Worm (Caenorhabditis elegans) whole organism, young adult: ENCODE results near the gene cpar-1.
A peak's percentile ranks its signal among the peaks of the same experiment; 100 is the strongest.

Experiments
- B0019.2 ChIP-seq: fragments of 200-800 bp; sonication (Bioruptor generic); conservative IDR thresholded peaks from 2 replicates; pipeline ENCODE4 v1.3.6; 2022; ENCODE audit warnings: missing genetic modification reagents, missing genetic modification characterization, missing compliant biosample characterization
- C06A6.2 ChIP-seq: fragments of 200-800 bp; sonication (Bioruptor generic); conservative IDR thresholded peaks from 2 replicates; pipeline ENCODE4 v1.3.6; 2022; ENCODE audit warnings: missing genetic modification characterization, missing compliant biosample characterization
- D2030.7 ChIP-seq: fragments of 200-800 bp; sonication (Bioruptor generic); IDR thresholded peaks from 2 replicates; pipeline ENCODE4 v1.3.6; 2022; ENCODE audit warnings: missing genetic modification reagents, missing genetic modification characterization, missing compliant biosample characterization
- F10E7.11 ChIP-seq: sonication (generic microtip); optimal IDR thresholded peaks from 2 replicates; lab custom pipeline; 2017; ENCODE audit warnings: mild to moderate bottlenecking, missing genetic modification characterization, moderate library complexity, missing compliant biosample characterization
- F22D6.2 ChIP-seq: sonication (generic microtip); optimal IDR thresholded peaks from 2 replicates; lab custom pipeline; 2016; ENCODE audit warnings: mild to moderate bottlenecking, missing genetic modification characterization, missing compliant biosample characterization
- F49E8.2 ChIP-seq: sonication (generic microtip); optimal IDR thresholded peaks from 3 replicates; lab custom pipeline; 2017; ENCODE audit warnings: missing genetic modification characterization, mild to moderate bottlenecking, missing compliant biosample characterization, antibody characterized with exemption, moderate library complexity; ENCODE audit not compliant: insufficient read depth
- F52B5.7 ChIP-seq: sonication (generic microtip); optimal IDR thresholded peaks from 2 replicates; lab custom pipeline; 2016; ENCODE audit warnings: mild to moderate bottlenecking, missing genetic modification characterization, missing compliant biosample characterization
- T07F8.4 ChIP-seq: sonication (generic microtip); optimal IDR thresholded peaks from 2 replicates; lab custom pipeline; 2016; ENCODE audit warnings: mild to moderate bottlenecking, missing genetic modification characterization, moderate library complexity, missing compliant biosample characterization
- Y53F4B.3 ChIP-seq: fragments of 200-800 bp; sonication (Bioruptor generic); IDR thresholded peaks from 2 replicates; pipeline ENCODE4 v1.3.6; 2022; ENCODE audit warnings: missing genetic modification reagents, missing genetic modification characterization, missing compliant biosample characterization
- Y53G8AR.9 ChIP-seq: fragments of 200-800 bp; sonication (Bioruptor generic); conservative IDR thresholded peaks from 2 replicates; pipeline ENCODE4 v1.3.6; 2022; ENCODE audit warnings: missing genetic modification reagents, missing genetic modification characterization, missing compliant biosample characterization
- Y56A3A.18 ChIP-seq: fragments of 200-800 bp; sonication (Bioruptor generic); IDR thresholded peaks from 2 replicates; pipeline ENCODE4 v1.3.6; 2022; ENCODE audit warnings: missing genetic modification reagents, missing genetic modification characterization, missing compliant biosample characterization
- akir-1 ChIP-seq: fragments of 200-800 bp; sonication (Bioruptor generic); optimal IDR thresholded peaks from 2 replicates; lab custom pipeline; 2018; ENCODE audit warnings: mild to moderate bottlenecking, missing genetic modification characterization, moderate library complexity, missing compliant biosample characterization
- aptf-2 ChIP-seq: fragments of 200-800 bp; sonication (Bioruptor generic); conservative IDR thresholded peaks from 2 replicates; pipeline ENCODE4 v1.3.6; 2022; ENCODE audit warnings: missing genetic modification reagents, missing genetic modification characterization, missing compliant biosample characterization
- aptf-3 ChIP-seq: fragments of 200-800 bp; sonication (Bioruptor generic); IDR thresholded peaks from 2 replicates; pipeline ENCODE4 v1.3.6; 2022; ENCODE audit warnings: missing genetic modification characterization, missing compliant biosample characterization
- atf-7 ChIP-seq: sonication (generic microtip); optimal IDR thresholded peaks from 2 replicates; lab custom pipeline; 2017; ENCODE audit warnings: mild to moderate bottlenecking, missing genetic modification characterization, missing compliant biosample characterization
- attf-5 ChIP-seq: fragments of 200-800 bp; sonication (Bioruptor generic); optimal IDR thresholded peaks from 2 replicates; lab custom pipeline; 2018; ENCODE audit warnings: mild to moderate bottlenecking, missing genetic modification characterization, missing compliant biosample characterization
- attf-6 ChIP-seq: fragments of 200-800 bp; sonication (Bioruptor generic); IDR thresholded peaks from 2 replicates; pipeline ENCODE4 v1.3.6; 2022; ENCODE audit warnings: missing genetic modification reagents, missing genetic modification characterization, missing compliant biosample characterization
- bed-1 ChIP-seq: fragments of 200-800 bp; sonication (Bioruptor generic); IDR thresholded peaks from 2 replicates; pipeline ENCODE4 v1.3.6; 2022; ENCODE audit warnings: missing genetic modification reagents, missing genetic modification characterization, missing compliant biosample characterization
- cebp-2 ChIP-seq: fragments of 200-800 bp; sonication (Bioruptor generic); IDR thresholded peaks from 2 replicates; pipeline ENCODE4 v1.3.6; 2022; ENCODE audit warnings: missing genetic modification characterization, missing compliant biosample characterization
- ceh-58 ChIP-seq: fragments of 200-800 bp; sonication (Bioruptor generic); IDR thresholded peaks from 2 replicates; pipeline ENCODE4 v1.3.6; 2022; ENCODE audit warnings: missing genetic modification characterization, missing compliant biosample characterization
- ceh-79 ChIP-seq: sonication (generic microtip); optimal IDR thresholded peaks from 2 replicates; lab custom pipeline; 2017; ENCODE audit warnings: mild to moderate bottlenecking, missing genetic modification characterization, missing compliant biosample characterization
- ceh-91 ChIP-seq: fragments of 200-800 bp; sonication (Bioruptor generic); IDR thresholded peaks from 2 replicates; pipeline ENCODE4 v1.3.6; 2022; ENCODE audit warnings: missing genetic modification reagents, missing genetic modification characterization, missing compliant biosample characterization
- dox-1 ChIP-seq: fragments of 200-800 bp; sonication (Bioruptor generic); IDR thresholded peaks from 2 replicates; pipeline ENCODE4 v1.3.6; 2022; ENCODE audit warnings: missing genetic modification reagents, missing genetic modification characterization, missing compliant biosample characterization
- dpl-1 ChIP-seq: fragments of 150-350 bp; optimal IDR thresholded peaks from 2 replicates; lab custom pipeline; 2014; ENCODE audit warnings: missing biosample characterization, missing genetic modification reagents, missing genetic modification characterization
- ekl-4 ChIP-seq: fragments of 200-800 bp; sonication (Bioruptor generic); IDR thresholded peaks from 2 replicates; pipeline ENCODE4 v1.3.6; 2022; ENCODE audit warnings: missing genetic modification reagents, missing genetic modification characterization, missing compliant biosample characterization
- gei-17 ChIP-seq: fragments of 200-800 bp; sonication (Bioruptor generic); optimal IDR thresholded peaks from 2 replicates; lab custom pipeline; 2018; ENCODE audit warnings: mild to moderate bottlenecking, missing genetic modification characterization, missing compliant biosample characterization
- him-1 ChIP-seq: sonication (generic microtip); optimal IDR thresholded peaks from 2 replicates; lab custom pipeline; 2016; ENCODE audit warnings: missing genotype, missing genetic modification reagents, missing genetic modification characterization, missing compliant biosample characterization
- lag-1 ChIP-seq: fragments of 200-800 bp; sonication (Bioruptor generic); IDR thresholded peaks from 2 replicates; pipeline ENCODE4 v1.3.6; 2022; ENCODE audit warnings: missing genetic modification reagents, missing genetic modification characterization, missing compliant biosample characterization
- let-526 ChIP-seq: fragments of 200-800 bp; sonication (Bioruptor generic); IDR thresholded peaks from 2 replicates; pipeline ENCODE4 v1.3.6; 2022; ENCODE audit warnings: missing genetic modification reagents, missing genetic modification characterization, missing compliant biosample characterization
- let-607 ChIP-seq, 2 experiments: fragments of 200-800 bp in 1 of 2; sonication (Bioruptor generic) in 1 of 2; sonication (generic microtip) in 1 of 2; optimal IDR thresholded peaks; 2 replicates each; lab custom pipeline; 2016 to 2018; ENCODE audit warnings: mild to moderate bottlenecking in 2 of 2, missing compliant biosample characterization in 2 of 2, missing genetic modification characterization in 2 of 2, moderate library complexity in 2 of 2, missing genotype in 1 of 2
- lsl-1 ChIP-seq: fragments of 200-800 bp; sonication (Bioruptor generic); optimal IDR thresholded peaks from 2 replicates; lab custom pipeline; 2018; ENCODE audit warnings: mild to moderate bottlenecking, missing genetic modification characterization, moderate library complexity, missing compliant biosample characterization
- madf-8 ChIP-seq: fragments of 200-800 bp; sonication (Bioruptor generic); conservative IDR thresholded peaks from 2 replicates; pipeline ENCODE4 v1.3.6; 2022; ENCODE audit warnings: missing genetic modification reagents, missing genetic modification characterization, missing compliant biosample characterization
- mcd-1 ChIP-seq: fragments of 200-800 bp; sonication (Bioruptor generic); IDR thresholded peaks from 2 replicates; pipeline ENCODE4 v1.3.6; 2022; ENCODE audit warnings: missing genetic modification reagents, missing genetic modification characterization, missing compliant biosample characterization
- nfyb-1 ChIP-seq: fragments of 200-800 bp; sonication (Bioruptor generic); IDR thresholded peaks from 2 replicates; pipeline ENCODE4 v1.3.6; 2022; ENCODE audit warnings: missing genetic modification reagents, missing genetic modification characterization, missing compliant biosample characterization
- nhr-27 ChIP-seq: fragments of 200-800 bp; sonication (Bioruptor generic); optimal IDR thresholded peaks from 2 replicates; lab custom pipeline; 2018; ENCODE audit warnings: mild to moderate bottlenecking, missing genetic modification characterization, moderate library complexity, missing compliant biosample characterization
- pbrm-1 ChIP-seq: fragments of 200-800 bp; sonication (Bioruptor generic); IDR thresholded peaks from 2 replicates; pipeline ENCODE4 v1.3.6; 2022; ENCODE audit warnings: missing genetic modification reagents, missing genetic modification characterization, missing compliant biosample characterization
- pha-4 ChIP-seq: fragments of 150-350 bp; sonication (generic microtip); optimal IDR thresholded peaks from 2 replicates; lab custom pipeline; 2014; ENCODE audit warnings: missing biosample characterization, missing genetic modification reagents, missing genetic modification characterization
- rcor-1 ChIP-seq: fragments of 200-800 bp; sonication (Bioruptor generic); IDR thresholded peaks from 2 replicates; pipeline ENCODE4 v1.3.6; 2022; ENCODE audit warnings: missing genetic modification reagents, missing genetic modification characterization, missing compliant biosample characterization
- sea-2 ChIP-seq: fragments of 200-800 bp; sonication (Bioruptor generic); IDR thresholded peaks from 2 replicates; pipeline ENCODE4 v1.3.6; 2022; ENCODE audit warnings: missing genetic modification characterization, missing compliant biosample characterization
- snpc-4 ChIP-seq, 5 experiments: fragments of 150-350 bp in 1 of 5; sonication (generic microtip) in 4 of 5; optimal IDR thresholded peaks; 2 replicates each; lab custom pipeline; 2014 to 2018; ENCODE audit warnings: missing genetic modification characterization in 5 of 5, missing biosample characterization in 3 of 5, antibody characterized with exemption in 2 of 5, mild to moderate bottlenecking in 2 of 5, missing compliant biosample characterization in 2 of 5, missing genotype in 2 of 5, moderate library complexity in 2 of 5, missing genetic modification reagents in 1 of 5
- sptf-2 ChIP-seq: fragments of 200-800 bp; sonication (Bioruptor generic); optimal IDR thresholded peaks from 2 replicates; lab custom pipeline; 2018; ENCODE audit warnings: mild to moderate bottlenecking, missing genetic modification characterization, missing compliant biosample characterization
- tbx-9 ChIP-seq: sonication (generic microtip); optimal IDR thresholded peaks from 2 replicates; lab custom pipeline; 2016; ENCODE audit warnings: borderline replicate concordance, missing genetic modification characterization, inconsistent platforms, missing compliant biosample characterization
- unc-130 ChIP-seq: sonication (generic microtip); optimal IDR thresholded peaks from 2 replicates; lab custom pipeline; 2016; ENCODE audit warnings: missing genetic modification reagents, missing genetic modification characterization, missing compliant biosample characterization
- unc-62 ChIP-seq: fragments of 150-350 bp; optimal IDR thresholded peaks from 2 replicates; lab custom pipeline; 2014; ENCODE audit warnings: missing biosample characterization, missing genetic modification reagents, missing genetic modification characterization
- ztf-22 ChIP-seq: fragments of 200-800 bp; sonication (Bioruptor generic); optimal IDR thresholded peaks from 2 replicates; lab custom pipeline; 2018; ENCODE audit warnings: mild to moderate bottlenecking, missing genetic modification characterization, moderate library complexity, missing compliant biosample characterization
- ztf-25 ChIP-seq: fragments of 200-800 bp; sonication (Bioruptor generic); IDR thresholded peaks from 2 replicates; pipeline ENCODE4 v1.3.6; 2022; ENCODE audit warnings: missing genetic modification reagents, missing genetic modification characterization, missing compliant biosample characterization
- ztf-26 ChIP-seq: sonication (generic microtip); optimal IDR thresholded peaks from 2 replicates; lab custom pipeline; 2017; ENCODE audit warnings: missing genetic modification characterization, missing compliant biosample characterization
- ztf-3 ChIP-seq: fragments of 200-800 bp; sonication (Bioruptor generic); optimal IDR thresholded peaks from 2 replicates; lab custom pipeline; 2018; ENCODE audit warnings: mild to moderate bottlenecking, missing genetic modification characterization, missing compliant biosample characterization

Gene cpar-1

DNA sequence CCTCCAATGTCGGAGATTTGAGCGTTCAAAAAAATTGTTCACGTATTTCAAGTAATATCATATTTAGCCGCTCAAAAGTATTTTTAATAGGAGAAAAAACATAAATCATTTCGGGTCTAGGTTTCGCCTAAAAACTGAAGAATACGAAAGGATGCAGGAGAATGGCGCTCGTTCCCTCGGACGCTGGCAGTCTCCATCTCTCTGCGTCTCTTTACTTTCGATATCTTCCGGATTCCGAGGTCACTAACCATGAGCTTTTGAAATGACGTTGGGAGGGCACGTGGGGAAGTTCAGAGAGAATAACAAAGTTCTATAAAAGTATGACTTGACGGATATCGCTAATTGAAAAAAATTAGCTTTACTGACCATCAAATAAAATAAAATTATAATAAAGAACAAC lies 42.9 kb upstream of the cpar-1 start (continued):
- no peak for TF ChIP-seq snpc-4 (GFP tag; optimal IDR thresholded peaks at IDR 0.05; lab: Kevin White, UChicago)
- TF ChIP-seq snpc-4 (tag; optimal IDR thresholded peaks at IDR 0.05; lab: Kevin White, UChicago): no peak
- TF ChIP-seq nhr-27 (tag; lab: Kevin White, UChicago): no peak
- TF ChIP-seq ztf-26: no peak
- TF ChIP-seq unc-130 (GFP tag; lab: Kevin White, UChicago): no peak
- TF ChIP-seq ztf-22 (GFP tag; lab: Kevin White, UChicago): no peak
- no peak for TF ChIP-seq ztf-25 (GFP tag; lab: Robert Waterston, UW)
- TF ChIP-seq him-1 (tag; lab: Kevin White, UChicago): no peak
- no peak for TF ChIP-seq F52B5.7 (tag; lab: Kevin White, UChicago)
- TF ChIP-seq lsl-1 (GFP tag; lab: Kevin White, UChicago): no peak
- TF ChIP-seq madf-8 (GFP tag; lab: Robert Waterston, UW): peak; percentile 46
- TF ChIP-seq aptf-3: no peak
- no peak for TF ChIP-seq B0019.2 (GFP tag; lab: Robert Waterston, UW)
- no peak for TF ChIP-seq gei-17 (GFP tag; lab: Kevin White, UChicago)
- TF ChIP-seq pha-4: no peak
- no peak for TF ChIP-seq let-526 (GFP tag; lab: Robert Waterston, UW)
- TF ChIP-seq dpl-1 (GFP tag; lab: Kevin White, UChicago): no peak
- TF ChIP-seq F10E7.11 (tag; lab: Kevin White, UChicago): no peak
- peak; percentile 23 for TF ChIP-seq F49E8.2 (tag; lab: Kevin White, UChicago)
- TF ChIP-seq sea-2: no peak
- no peak for TF ChIP-seq C06A6.2 (GFP tag; lab: Robert Waterston, UW)
- no peak for TF ChIP-seq ceh-91 (GFP tag; lab: Robert Waterston, UW)
- TF ChIP-seq dox-1 (GFP tag; lab: Robert Waterston, UW): no peak
- no peak for TF ChIP-seq F22D6.2 (tag; lab: Kevin White, UChicago)
- peak; percentile 31; the same call in 1 of the 2 replicates for TF ChIP-seq D2030.7 (GFP tag; lab: Robert Waterston, UW)
- no peak for TF ChIP-seq sptf-2
- TF ChIP-seq mcd-1 (GFP tag; lab: Robert Waterston, UW): peak; percentile 38; the same call in 1 of the 2 replicates
- TF ChIP-seq nfyb-1 (GFP tag; lab: Robert Waterston, UW): no peak
- TF ChIP-seq aptf-2 (GFP tag; lab: Robert Waterston, UW): no peak
- peak; percentile 61 for TF ChIP-seq attf-6
- TF ChIP-seq let-607 (tag; optimal IDR thresholded peaks at IDR 0.05; lab: Kevin White, UChicago): no peak
- no peak for TF ChIP-seq tbx-9
- TF ChIP-seq Y53G8AR.9 (GFP tag; lab: Robert Waterston, UW): peak; percentile 79

DNA sequence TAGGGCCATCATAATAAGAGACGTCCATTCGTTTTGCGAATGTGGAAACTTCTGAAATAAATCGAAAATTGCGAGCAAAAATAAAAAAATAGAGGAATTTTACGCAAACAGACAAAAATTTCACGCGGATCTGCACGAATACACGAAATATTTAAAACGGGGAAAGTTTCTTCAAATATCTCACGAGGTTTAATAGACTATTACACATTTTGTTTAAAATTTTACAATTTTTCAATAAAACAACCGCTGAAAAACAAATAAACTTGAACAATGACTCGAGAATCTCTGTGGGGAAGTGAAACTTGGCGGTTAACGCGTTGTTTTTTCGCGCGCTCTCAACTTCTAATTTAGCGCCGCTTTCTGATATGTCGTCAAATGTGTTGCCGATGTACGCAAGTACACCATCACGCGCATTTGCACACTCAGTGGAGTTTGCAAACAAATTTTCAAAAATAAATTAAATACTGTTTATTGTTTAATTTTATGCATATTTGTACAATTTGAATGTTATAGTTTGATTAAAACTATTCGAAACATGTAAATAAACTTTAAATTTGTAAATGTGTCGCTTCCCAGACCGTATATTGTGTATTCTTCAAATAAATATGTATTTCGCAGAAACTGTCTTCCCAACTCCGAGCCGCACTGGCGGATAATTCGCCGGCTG lies 40.6 kb upstream of the cpar-1 start, which contains the start of the genes gpr-2 and rgr-1:
Gene gpr-2 (minus strand): TSS at position 51 of the 667 bp plus-strand sequence.
Gene rgr-1 (plus strand): TSS at position 617 of the 667 bp plus-strand sequence.
- TF ChIP-seq unc-62 (no peak), ceh-91 (GFP tag; lab: Robert Waterston, UW) (peak; percentile 95), sea-2 (no peak), Y56A3A.18 (GFP tag; lab: Robert Waterston, UW) (no peak), ceh-58 (GFP tag; lab: Robert Waterston, UW) (no peak), bed-1 (no peak), Y53F4B.3 (GFP tag; lab: Robert Waterston, UW) (no peak), ztf-26 (no peak), rcor-1 (GFP tag; lab: Robert Waterston, UW) (peak; percentile 82), cebp-2 (GFP tag; lab: Robert Waterston, UW) (no peak), T07F8.4 (tag; lab: Kevin White, UChicago) (no peak), lag-1 (GFP tag; lab: Robert Waterston, UW) (no peak), ztf-22 (GFP tag; lab: Kevin White, UChicago) (no peak), atf-7 (tag; lab: Kevin White, UChicago) (no peak), ceh-79 (tag; lab: Kevin White, UChicago) (no peak), ekl-4 (GFP tag; lab: Robert Waterston, UW) (peak; percentile 89), akir-1 (no peak), ztf-3 (GFP tag; lab: Kevin White, UChicago) (no peak), pbrm-1 (peak; percentile 57; the same call in 1 of the 2 replicates), attf-5 (GFP tag; lab: Kevin White, UChicago) (no peak)
